Worm (Caenorhabditis elegans) whole organism, L3 larva: ENCODE results near the gene odr-8.

ENCODE experiments used
- ZK546.5 ChIP-seq: sonication (generic microtip); optimal IDR thresholded peaks from 2 replicates; lab custom pipeline; 2017; ENCODE audit warnings: missing biosample characterization, missing genetic modification characterization
- lin-15B ChIP-seq: fragments of 150-350 bp; optimal IDR thresholded peaks from 2 replicates; lab custom pipeline; 2014; ENCODE audit warnings: missing biosample characterization, missing genetic modification characterization
- lin-39 ChIP-seq: fragments of 150-350 bp; optimal IDR thresholded peaks from 2 replicates; lab custom pipeline; 2018; ENCODE audit warnings: missing biosample characterization, missing genetic modification reagents, missing genetic modification characterization
- nhr-67 ChIP-seq: fragments of 150-350 bp; optimal IDR thresholded peaks from 2 replicates; lab custom pipeline; 2014; ENCODE audit warnings: missing biosample characterization, missing genetic modification characterization
- pha-4 ChIP-seq: fragments of 150-350 bp; optimal IDR thresholded peaks from 2 replicates; lab custom pipeline; 2014; ENCODE audit warnings: missing biosample characterization, missing genetic modification reagents, missing genetic modification characterization

ce11 chrIV:6548609-6549008 lies 33.9 kb downstream of the odr-8 start, which contains the start of gene fan-1:
- TF ChIP-seq pha-4 (tag; lab: Kevin White, UChicago) = peak; percentile 85
- peak; percentile 32 for TF ChIP-seq lin-39 (tag; lab: Kevin White, UChicago)
- TF ChIP-seq nhr-67 = no peak
- TF ChIP-seq lin-15B (tag; lab: Kevin White, UChicago) = peak; percentile 63
- no peak for TF ChIP-seq ZK546.5 (tag; lab: Kevin White, UChicago)
